Fruit fly (Drosophila melanogaster): ENCODE results near the gene emc.

The emc gene

dm6 chr3L:749199-749538, at the start of gene emc (continued):
- TF ChIP-seq CG34224 (GFP tag; IDR thresholded peaks at IDR 0.05; ENCODE audit: partially characterized antibody) (peak; percentile 48), CG4617 (GFP tag; optimal IDR thresholded peaks at IDR 0.05; ENCODE audit: borderline replicate concordance) (no peak), klu (GFP tag; IDR thresholded peaks at IDR 0.05) (no peak), Trl (optimal IDR thresholded peaks at IDR 0.05) (peak; percentile 80 to 87), Trl (GFP tag; optimal IDR thresholded peaks at IDR 0.05) (peak; percentile 84), hbn (GFP tag; IDR thresholded peaks at IDR 0.05; ENCODE audit: partially characterized antibody) (no peak), sug (tag; optimal IDR thresholded peaks at IDR 0.05) (peak; percentile 53), Hand (GFP tag; optimal IDR thresholded peaks at IDR 0.05) (peak; percentile 61), tll (GFP tag; optimal IDR thresholded peaks at IDR 0.05) (no peak), shn (GFP tag; optimal IDR thresholded peaks at IDR 0.05) (peak; percentile 42), B-H1 (GFP tag; IDR thresholded peaks at IDR 0.05) (no peak; the same call in 2 of the 3 replicates), HmgD (GFP tag; optimal IDR thresholded peaks at IDR 0.05) (no peak), NC2α (GFP tag; optimal IDR thresholded peaks at IDR 0.05) (peak; percentile 51), Lhr (GFP tag; optimal IDR thresholded peaks at IDR 0.05) (no peak), CG12155 (GFP tag; optimal IDR thresholded peaks at IDR 0.05) (peak; percentile 37), CG16863 (GFP tag; optimal IDR thresholded peaks at IDR 0.05) (no peak), CG15073 (GFP tag; optimal IDR thresholded peaks at IDR 0.05) (no peak), NK7.1 (GFP tag; optimal IDR thresholded peaks at IDR 0.05) (peak; percentile 22), Poxn (GFP tag; IDR thresholded peaks at IDR 0.05) (no peak), peb (GFP tag; IDR thresholded peaks at IDR 0.05) (no peak), pho (GFP tag; optimal IDR thresholded peaks at IDR 0.05) (no peak), CG9215 (GFP tag; IDR thresholded peaks at IDR 0.05) (no peak), her (GFP tag; optimal IDR thresholded peaks at IDR 0.05) (peak; percentile 82), pum (GFP tag; optimal IDR thresholded peaks at IDR 0.05) (no peak), CG6791 (GFP tag; IDR thresholded peaks at IDR 0.05; ENCODE audit: partially characterized antibody) (peak; percentile 61; the same call in 1 of the 3 replicates), maf-S (GFP tag; optimal IDR thresholded peaks at IDR 0.05) (no peak), Nf-YC (tag; optimal IDR thresholded peaks at IDR 0.05) (peak; percentile 95), schlank (tag; optimal IDR thresholded peaks at IDR 0.05) (no peak), sens (GFP tag) (peak; percentile 90), prd (optimal IDR thresholded peaks at IDR 0.05) (no peak), prd (GFP tag; IDR thresholded peaks at IDR 0.05) (peak; percentile 28; the same call in 1 of the 3 replicates), CG10321 (GFP tag; IDR thresholded peaks at IDR 0.05) (0 out of 2 replicates have a peak, but pooled peaks have one; percentile 32), Myb (GFP tag; optimal IDR thresholded peaks at IDR 0.05) (peak; percentile 14), CG8089 (GFP tag; optimal IDR thresholded peaks at IDR 0.05) (peak; percentile 14), sisA (GFP tag; IDR thresholded peaks at IDR 0.05) (no peak), dimm (GFP tag; IDR thresholded peaks at IDR 0.05) (no peak), wor (GFP tag; IDR thresholded peaks at IDR 0.05) (no peak), CHES-1-like (GFP tag; optimal IDR thresholded peaks at IDR 0.05) (no peak), CG14014 (GFP tag; IDR thresholded peaks at IDR 0.05) (peak; percentile 27; the same call in 1 of the 2 replicates), CG31441 (GFP tag; IDR thresholded peaks at IDR 0.05) (peak; percentile 39; the same call in 1 of the 2 replicates), CG3847 (GFP tag; IDR thresholded peaks at IDR 0.05) (0 out of 2 replicates have a peak, but pooled peaks have one; percentile 26), CG31365 (tag; optimal IDR thresholded peaks at IDR 0.05) (peak; percentile 61), YL-1 (GFP tag; optimal IDR thresholded peaks at IDR 0.05) (no peak), CG14050 (GFP tag; IDR thresholded peaks at IDR 0.05) (peak; percentile 24; the same call in 1 of the 3 replicates), CG2129 (GFP tag; IDR thresholded peaks at IDR 0.05; ENCODE audit: partially characterized antibody) (no peak), Mes4 (GFP tag; optimal IDR thresholded peaks at IDR 0.05) (peak; percentile 16), Rfx (GFP tag; IDR thresholded peaks at IDR 0.05) (peak; percentile 60; the same call in 1 of the 2 replicates), sob (GFP tag; IDR thresholded peaks at IDR 0.05) (peak; percentile 60; the same call in 1 of the 2 replicates), Dip3 (GFP tag; optimal IDR thresholded peaks at IDR 0.05) (no peak), jing (GFP tag; optimal IDR thresholded peaks at IDR 0.05) (peak; percentile 70), CG1024 (GFP tag; IDR thresholded peaks at IDR 0.05) (no peak), CG15601 (tag; optimal IDR thresholded peaks at IDR 0.05) (peak; percentile 43), Dek (tag; optimal IDR thresholded peaks at IDR 0.05) (peak; percentile 38)
